Fruit fly (Drosophila melanogaster) whole organism, embryonic: ENCODE measurements around the gene Nf-YA.

Source experiments
- Adf1 ChIP-seq: fragments of 200-800 bp; sonication (Bioruptor generic); IDR thresholded peaks from 2 replicates; pipeline ENCODE4 v1.3.6; 2022; ENCODE audit warnings: missing biosample characterization, missing genetic modification characterization
- Awh ChIP-seq: fragments of 200-800 bp; sonication (Bioruptor generic); IDR thresholded peaks from 2 replicates; pipeline ENCODE4, ENCODE4 v1.3.6; 2022; ENCODE audit warnings: missing biosample characterization, missing genetic modification characterization
- CG10147 ChIP-seq: fragments of 200-800 bp; sonication (Bioruptor generic); optimal IDR thresholded peaks from 2 replicates; lab custom pipeline; 2019; ENCODE audit warnings: missing biosample characterization, mild to moderate bottlenecking, missing genetic modification characterization, moderate library complexity
- CG11456 ChIP-seq: fragments of 200-800 bp; sonication (Bioruptor generic); IDR thresholded peaks from 3 replicates; pipeline ENCODE4 v1.3.6; 2022; ENCODE audit warnings: missing biosample characterization, missing genetic modification characterization
- CG12659 ChIP-seq: fragments of 200-800 bp; sonication (Bioruptor generic); optimal IDR thresholded peaks from 3 replicates; lab custom pipeline; 2017; ENCODE audit warnings: mild to moderate bottlenecking, missing biosample characterization, missing genetic modification reagents, missing genetic modification characterization
- CG12769 ChIP-seq: fragments of 200-800 bp; sonication (Bioruptor generic); optimal IDR thresholded peaks from 2 replicates; lab custom pipeline; 2019; ENCODE audit warnings: missing biosample characterization, mild to moderate bottlenecking, missing genetic modification characterization, moderate library complexity
- CG12942 ChIP-seq: fragments of 200-800 bp; sonication (Bioruptor generic); optimal IDR thresholded peaks from 3 replicates; lab custom pipeline; 2016; ENCODE audit warnings: missing biosample characterization, missing genetic modification characterization
- CG1647 ChIP-seq: fragments of 200-800 bp; sonication (Bioruptor generic); optimal IDR thresholded peaks from 3 replicates; lab custom pipeline; 2016; ENCODE audit warnings: missing biosample characterization, missing genetic modification characterization
- CG17328 ChIP-seq: fragments of 200-800 bp; sonication (Bioruptor generic); IDR thresholded peaks from 2 replicates; pipeline ENCODE4 v1.3.6; 2022; ENCODE audit warnings: missing biosample characterization, missing genetic modification characterization
- CG18476 ChIP-seq: fragments of 200-800 bp; sonication (Bioruptor generic); optimal IDR thresholded peaks from 2 replicates; lab custom pipeline; 2016; ENCODE audit warnings: missing biosample characterization, mild to moderate bottlenecking, missing genetic modification characterization
- CG18764 ChIP-seq: fragments of 200-800 bp; sonication (Bioruptor generic); optimal IDR thresholded peaks from 3 replicates; lab custom pipeline; 2016; ENCODE audit warnings: missing biosample characterization, missing genetic modification characterization
- CG31224 ChIP-seq: fragments of 200-800 bp; sonication (Bioruptor generic); IDR thresholded peaks from 2 replicates; pipeline ENCODE4 v1.3.6; 2022; ENCODE audit warnings: missing biosample characterization, missing genetic modification characterization
- CG3847 ChIP-seq: fragments of 200-800 bp; sonication (Bioruptor generic); IDR thresholded peaks from 2 replicates; pipeline ENCODE4 v1.3.6; 2022; ENCODE audit warnings: missing biosample characterization, missing genetic modification characterization
- CG4617 ChIP-seq: fragments of 200-800 bp; sonication (Bioruptor generic); optimal IDR thresholded peaks from 3 replicates; lab custom pipeline; 2016; ENCODE audit warnings: missing biosample characterization, missing genetic modification characterization, borderline replicate concordance
- CG5180 ChIP-seq: fragments of 200-800 bp; sonication (Bioruptor generic); optimal IDR thresholded peaks from 3 replicates; lab custom pipeline; 2017; ENCODE audit warnings: missing biosample characterization, missing genetic modification characterization, mild to moderate bottlenecking, moderate library complexity, missing genetic modification reagents
- CG5953 ChIP-seq: fragments of 200-800 bp; sonication (Bioruptor generic); IDR thresholded peaks from 2 replicates; pipeline ENCODE4 v1.3.6; 2022; ENCODE audit warnings: missing biosample characterization, missing genetic modification characterization
- CG7372 ChIP-seq: fragments of 200-800 bp; sonication (Bioruptor generic); IDR thresholded peaks from 2 replicates; pipeline ENCODE4 v1.3.6; 2022; ENCODE audit warnings: missing biosample characterization, missing genetic modification characterization
- CG7556 ChIP-seq: fragments of 200-800 bp; sonication (Bioruptor generic); optimal IDR thresholded peaks from 2 replicates; lab custom pipeline; 2017; ENCODE audit warnings: missing biosample characterization, mild to moderate bottlenecking, missing genetic modification characterization
- CG9932 ChIP-seq: fragments of 200-800 bp; sonication (Bioruptor generic); IDR thresholded peaks from 2 replicates; pipeline ENCODE4 v1.3.6; 2022; ENCODE audit warnings: missing biosample characterization, missing genetic modification characterization
- Dll ChIP-seq: fragments of 200-800 bp; sonication (Bioruptor generic); IDR thresholded peaks from 4 replicates; pipeline ENCODE4 v1.3.6; 2022; ENCODE audit warnings: missing biosample characterization, missing genetic modification characterization; ENCODE audit not compliant: partially characterized antibody
- Dp ChIP-seq: fragments of 200-800 bp; sonication (Bioruptor generic); optimal IDR thresholded peaks from 2 replicates; lab custom pipeline; 2018; ENCODE audit warnings: missing biosample characterization, mild to moderate bottlenecking, missing genetic modification characterization, moderate library complexity
- GATAe ChIP-seq: fragments of 200-800 bp; sonication (Bioruptor generic); conservative IDR thresholded peaks from 2 replicates; pipeline ENCODE4 v1.3.6; 2022; ENCODE audit warnings: missing biosample characterization, missing genetic modification characterization
- HHEX ChIP-seq: fragments of 200-800 bp; sonication (Bioruptor generic); optimal IDR thresholded peaks from 3 replicates; lab custom pipeline; 2017; ENCODE audit warnings: missing biosample characterization, mild to moderate bottlenecking, missing genetic modification characterization, missing genetic modification reagents
- HmgZ ChIP-seq: fragments of 200-800 bp; sonication (Bioruptor generic); optimal IDR thresholded peaks from 2 replicates; lab custom pipeline; 2018; ENCODE audit warnings: missing biosample characterization, mild to moderate bottlenecking, missing genetic modification characterization
- Hr39 ChIP-seq: fragments of >200 bp; optimal IDR thresholded peaks from 2 replicates; lab custom pipeline; 2017
- Nf-YA ChIP-seq: fragments of 200-800 bp; sonication (Bioruptor generic); IDR thresholded peaks from 2 replicates; pipeline ENCODE4 v1.3.6; 2022; ENCODE audit warnings: missing biosample characterization, missing genetic modification characterization
- Rx ChIP-seq: fragments of 200-800 bp; sonication (Bioruptor generic); IDR thresholded peaks from 2 replicates; pipeline ENCODE4 v1.3.6; 2022; ENCODE audit warnings: missing biosample characterization, missing genetic modification characterization
- Six4 ChIP-seq: fragments of 200-800 bp; sonication (Bioruptor generic); optimal IDR thresholded peaks from 2 replicates; lab custom pipeline; 2016; ENCODE audit warnings: missing biosample characterization, missing genetic modification characterization
- Sry-δ ChIP-seq: fragments of 200-800 bp; sonication (Bioruptor generic); optimal IDR thresholded peaks from 2 replicates; lab custom pipeline; 2016; ENCODE audit warnings: missing biosample characterization, missing genetic modification characterization
- Taf1 ChIP-seq: fragments of 200-800 bp; sonication (Bioruptor generic); IDR thresholded peaks from 2 replicates; pipeline ENCODE4 v1.3.6; 2022; ENCODE audit warnings: missing biosample characterization, missing genetic modification characterization
- Usf ChIP-seq: fragments of 200-800 bp; sonication (Bioruptor generic); optimal IDR thresholded peaks from 2 replicates; lab custom pipeline; 2017; ENCODE audit warnings: missing genotype, missing biosample characterization, missing genetic modification characterization
- bbx ChIP-seq: fragments of 200-800 bp; sonication (Bioruptor generic); IDR thresholded peaks from 2 replicates; pipeline ENCODE4 v1.3.6; 2022; ENCODE audit warnings: missing biosample characterization, missing genetic modification characterization; ENCODE audit not compliant: partially characterized antibody
- chif ChIP-seq, 2 experiments: fragments of 200-800 bp; sonication (Bioruptor generic); optimal IDR thresholded peaks; 3 replicates each; lab custom pipeline; 2016; ENCODE audit warnings: missing biosample characterization in 2 of 2, missing genetic modification characterization in 2 of 2
- chinmo ChIP-seq: fragments of 200-800 bp; sonication (Bioruptor generic); IDR thresholded peaks from 4 replicates; pipeline ENCODE4 v1.3.6; 2022; ENCODE audit warnings: missing biosample characterization, missing genetic modification characterization; ENCODE audit not compliant: partially characterized antibody
- ci ChIP-seq: fragments of 200-800 bp; sonication (Bioruptor generic); IDR thresholded peaks from 3 replicates; pipeline ENCODE4 v1.3.6; 2022; ENCODE audit warnings: missing biosample characterization, missing genetic modification characterization
- crol ChIP-seq: fragments of 200-800 bp; sonication (Bioruptor generic); IDR thresholded peaks from 2 replicates; pipeline ENCODE4 v1.3.6; 2022; ENCODE audit warnings: missing biosample characterization, missing genetic modification characterization
- danr ChIP-seq: fragments of 200-800 bp; sonication (Bioruptor generic); IDR thresholded peaks from 2 replicates; pipeline ENCODE4 v1.3.6; 2022; ENCODE audit warnings: missing biosample characterization, missing genetic modification characterization
- esg ChIP-seq: fragments of 200-800 bp; sonication (Bioruptor generic); conservative IDR thresholded peaks from 2 replicates; pipeline ENCODE4 v1.3.6; 2022; ENCODE audit warnings: missing biosample characterization, missing genetic modification characterization
- fru ChIP-seq: fragments of >200 bp; optimal IDR thresholded peaks from 2 replicates; lab custom pipeline; 2017
- grn ChIP-seq: fragments of 200-800 bp; sonication (Bioruptor generic); optimal IDR thresholded peaks from 3 replicates; lab custom pipeline; 2017; ENCODE audit warnings: missing biosample characterization, missing genetic modification characterization
- ham ChIP-seq: fragments of 200-800 bp; sonication (Bioruptor generic); IDR thresholded peaks from 2 replicates; pipeline ENCODE4 v1.3.6; 2022; ENCODE audit warnings: missing biosample characterization, missing genetic modification characterization
- kah ChIP-seq: fragments of 200-800 bp; sonication (Bioruptor generic); optimal IDR thresholded peaks from 2 replicates; lab custom pipeline; 2018; ENCODE audit warnings: missing biosample characterization, mild to moderate bottlenecking, missing genetic modification characterization
- klu ChIP-seq: fragments of 200-800 bp; sonication (Bioruptor generic); IDR thresholded peaks from 2 replicates; pipeline ENCODE4 v1.3.6; 2022; ENCODE audit warnings: missing biosample characterization, missing genetic modification characterization
- rib ChIP-seq: fragments of 200-800 bp; sonication (Bioruptor generic); IDR thresholded peaks from 2 replicates; pipeline ENCODE4 v1.3.6; 2022; ENCODE audit warnings: missing biosample characterization, missing genetic modification characterization
- run ChIP-seq: fragments of 200-800 bp; sonication (Bioruptor generic); optimal IDR thresholded peaks from 3 replicates; lab custom pipeline; 2018; ENCODE audit warnings: missing biosample characterization, mild to moderate bottlenecking, missing genetic modification characterization
- sd ChIP-seq: fragments of 200-800 bp; sonication (Bioruptor generic); optimal IDR thresholded peaks from 3 replicates; lab custom pipeline; 2018; ENCODE audit warnings: missing biosample characterization, mild to moderate bottlenecking, missing genetic modification characterization, moderate library complexity
- sima ChIP-seq: fragments of 200-800 bp; sonication (Bioruptor generic); optimal IDR thresholded peaks from 2 replicates; lab custom pipeline; 2016; ENCODE audit warnings: missing biosample characterization, missing genetic modification characterization
- wdn ChIP-seq: fragments of 200-800 bp; sonication (Bioruptor generic); IDR thresholded peaks from 2 replicates; pipeline ENCODE4 v1.3.6; 2022; ENCODE audit warnings: missing biosample characterization, missing genetic modification characterization
- wor ChIP-seq: fragments of 200-800 bp; sonication (Bioruptor generic); IDR thresholded peaks from 2 replicates; pipeline ENCODE4 v1.3.6; 2022; ENCODE audit warnings: missing biosample characterization, missing genetic modification characterization
- zfh2 ChIP-seq: fragments of 200-800 bp; sonication (Bioruptor generic); optimal IDR thresholded peaks from 2 replicates; lab custom pipeline; 2016; ENCODE audit warnings: missing biosample characterization, missing genetic modification characterization

Nf-YA gene

DNA sequence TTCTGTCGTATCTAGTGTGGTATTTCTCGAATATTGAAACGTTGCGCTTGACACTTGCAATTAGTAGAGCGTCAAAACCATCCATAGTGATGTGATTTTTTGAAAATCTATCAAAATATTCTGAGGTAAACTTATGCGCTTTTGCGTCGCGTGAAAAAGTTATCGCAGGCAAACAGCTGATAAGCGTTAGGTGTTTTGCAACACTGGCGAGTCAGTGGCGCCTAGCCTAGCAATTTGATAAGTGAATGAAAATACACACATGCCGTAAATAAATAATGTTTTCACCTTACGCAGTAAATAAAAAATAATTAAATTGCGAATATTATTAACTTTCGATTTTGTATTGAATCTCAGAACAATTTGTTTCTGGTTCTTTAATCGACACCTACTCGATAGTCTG is 6.8 kb downstream of the Nf-YA start, which contains the start of gene CG42526 (continued):
- peak; percentile 46; the same call in 1 of the 2 replicates for TF ChIP-seq CG17328 (GFP tag; lab: Robert Waterston, UW)
- TF ChIP-seq zfh2, result peak; percentile 63
- TF ChIP-seq esg (GFP tag; lab: Robert Waterston, UW), result peak; percentile 34; the same call in 1 of the 2 replicates
- TF ChIP-seq HmgZ (tag; lab: Kevin White, UChicago), result peak; percentile 41
- TF ChIP-seq chif (GFP tag; optimal IDR thresholded peaks at IDR 0.05; lab: Kevin White, UChicago), result peak in 1 of 2 experiments; percentile 39
- TF ChIP-seq Usf, result no peak
- peak; percentile 27 for TF ChIP-seq CG12942 (GFP tag; lab: Kevin White, UChicago)
- no peak for TF ChIP-seq Awh
- TF ChIP-seq Sry-δ (GFP tag; lab: Kevin White, UChicago), result peak; percentile 82
- TF ChIP-seq sima, result no peak
- TF ChIP-seq fru (lab: Kevin White, UChicago), result no peak

- TF ChIP-seq CG18476 (GFP tag; lab: Kevin White, UChicago) (no peak), rib (GFP tag; lab: Robert Waterston, UW) (peak; percentile 48; the same call in 1 of the 2 replicates), Dp (GFP tag; lab: Kevin White, UChicago) (no peak), wor (no peak), Dll (no peak), klu (GFP tag; lab: Robert Waterston, UW) (no peak), kah (peak; percentile 64), ham (no peak), CG7372 (GFP tag; lab: Robert Waterston, UW) (no peak), grn (peak; percentile 72), CG7556 (GFP tag; lab: Kevin White, UChicago) (no peak), Taf1 (GFP tag; lab: Robert Waterston, UW) (no peak), CG31224 (0 out of 2 replicates have a peak, but pooled peaks have one; percentile 5), CG11456 (peak; percentile 47; the same call in 1 of the 3 replicates), CG10147 (no peak), danr (GFP tag; lab: Robert Waterston, UW) (no peak), wdn (GFP tag; lab: Robert Waterston, UW) (no peak), chinmo (GFP tag; lab: Robert Waterston, UW) (0 out of 4 replicates have a peak, but pooled peaks have one; percentile 43), Hr39 (lab: Kevin White, UChicago) (peak; percentile 65), crol (GFP tag; lab: Robert Waterston, UW) (peak; percentile 97), ci (GFP tag; lab: Robert Waterston, UW) (0 out of 3 replicates have a peak, but pooled peaks have one; percentile 33), CG5180 (no peak), CG9932 (GFP tag; lab: Robert Waterston, UW) (0 out of 2 replicates have a peak, but pooled peaks have one; percentile 7), Six4 (no peak), HHEX (GFP tag; lab: Kevin White, UChicago) (no peak), CG4617 (GFP tag; lab: Kevin White, UChicago) (no peak), CG3847 (GFP tag; lab: Robert Waterston, UW) (no peak), Adf1 (peak; percentile 12; the same call in 1 of the 2 replicates), Nf-YA (no peak), CG5953 (GFP tag; lab: Robert Waterston, UW) (no peak), CG1647 (no peak), sd (tag; lab: Kevin White, UChicago) (peak; percentile 82), GATAe (GFP tag; lab: Robert Waterston, UW) (no peak), sima (no peak), CG18764 (no peak), CG12659 (GFP tag; lab: Kevin White, UChicago) (no peak), run (tag; lab: Kevin White, UChicago) (no peak), CG12769 (tag; lab: Kevin White, UChicago) (peak; percentile 98), bbx (GFP tag; lab: Robert Waterston, UW) (no peak), Rx (GFP tag; lab: Robert Waterston, UW) (no peak)
Measured at dm6 chr3L:9432810-9433587, 9.1 kb downstream of the Nf-YA start.
